Fruit fly (Drosophila melanogaster) whole organism, embryonic: ENCODE results near the gene Gr98c.

Experiments
- Aef1 ChIP-seq: fragments of 200-800 bp; sonication (Bioruptor generic); IDR thresholded peaks from 3 replicates; pipeline ENCODE4 v1.3.6; 2022; ENCODE audit warnings: missing biosample characterization, missing genetic modification characterization
- Bdp1 ChIP-seq: fragments of 200-800 bp; sonication (Bioruptor generic); optimal IDR thresholded peaks from 3 replicates; lab custom pipeline; 2016; ENCODE audit warnings: missing biosample characterization, missing genetic modification characterization
- CG10267 ChIP-seq: fragments of 200-800 bp; sonication (Bioruptor generic); optimal IDR thresholded peaks from 2 replicates; lab custom pipeline; 2018; ENCODE audit warnings: missing biosample characterization, mild to moderate bottlenecking, missing genetic modification characterization, moderate library complexity
- CG12391 ChIP-seq: fragments of 200-800 bp; sonication (Bioruptor generic); optimal IDR thresholded peaks from 3 replicates; lab custom pipeline; 2018; ENCODE audit warnings: missing biosample characterization, mild to moderate bottlenecking, missing genetic modification characterization, moderate library complexity
- CG12659 ChIP-seq: fragments of 200-800 bp; sonication (Bioruptor generic); optimal IDR thresholded peaks from 3 replicates; lab custom pipeline; 2017; ENCODE audit warnings: mild to moderate bottlenecking, missing biosample characterization, missing genetic modification reagents, missing genetic modification characterization
- CG15073 ChIP-seq: fragments of 200-800 bp; sonication (Bioruptor generic); optimal IDR thresholded peaks from 2 replicates; lab custom pipeline; 2016; ENCODE audit warnings: missing biosample characterization, missing genetic modification characterization
- CG17186 ChIP-seq: fragments of 200-800 bp; sonication (Bioruptor generic); optimal IDR thresholded peaks from 3 replicates; lab custom pipeline; 2017; ENCODE audit warnings: missing biosample characterization, missing genetic modification reagents, missing genetic modification characterization
- CG17385 ChIP-seq: fragments of 200-800 bp; sonication (Bioruptor generic); optimal IDR thresholded peaks from 3 replicates; lab custom pipeline; 2018; ENCODE audit warnings: missing biosample characterization, mild to moderate bottlenecking, missing genetic modification characterization
- CG2202 ChIP-seq: fragments of 200-800 bp; sonication (Bioruptor generic); optimal IDR thresholded peaks from 2 replicates; lab custom pipeline; 2018; ENCODE audit warnings: missing biosample characterization, mild to moderate bottlenecking, missing genetic modification characterization
- CG30431 ChIP-seq: fragments of 200-800 bp; sonication (Bioruptor generic); optimal IDR thresholded peaks from 2 replicates; lab custom pipeline; 2017; ENCODE audit warnings: missing biosample characterization, missing genetic modification characterization
- CG3281 ChIP-seq: fragments of 200-800 bp; sonication (Bioruptor generic); optimal IDR thresholded peaks from 3 replicates; lab custom pipeline; 2017; ENCODE audit warnings: missing biosample characterization, mild to moderate bottlenecking, missing genetic modification characterization
- CG34376 ChIP-seq: fragments of 200-800 bp; sonication (Bioruptor generic); optimal IDR thresholded peaks from 2 replicates; lab custom pipeline; 2018; ENCODE audit warnings: missing biosample characterization, mild to moderate bottlenecking, missing genetic modification characterization
- CG34422 ChIP-seq: fragments of 200-800 bp; sonication (Bioruptor generic); IDR thresholded peaks from 3 replicates; pipeline ENCODE4 v1.3.6; 2022; ENCODE audit warnings: missing biosample characterization, missing genetic modification characterization
- CG3838 ChIP-seq: fragments of 200-800 bp; sonication (Bioruptor generic); optimal IDR thresholded peaks from 3 replicates; lab custom pipeline; 2016; ENCODE audit warnings: missing biosample characterization, missing genetic modification characterization
- CG4328 ChIP-seq: fragments of 200-800 bp; sonication (Bioruptor generic); optimal IDR thresholded peaks from 3 replicates; lab custom pipeline; 2017; ENCODE audit warnings: missing biosample characterization, missing genetic modification reagents, missing genetic modification characterization
- CG4617 ChIP-seq: fragments of 200-800 bp; sonication (Bioruptor generic); optimal IDR thresholded peaks from 3 replicates; lab custom pipeline; 2016; ENCODE audit warnings: missing biosample characterization, missing genetic modification characterization, borderline replicate concordance
- CG6854 ChIP-seq: fragments of 200-800 bp; sonication (Bioruptor generic); optimal IDR thresholded peaks from 3 replicates; lab custom pipeline; 2017; ENCODE audit warnings: missing biosample characterization, mild to moderate bottlenecking, missing genetic modification characterization
- CTCF ChIP-seq: fragments of 200-800 bp; sonication (Bioruptor generic); optimal IDR thresholded peaks from 2 replicates; lab custom pipeline; 2017; ENCODE audit warnings: missing biosample characterization, mild to moderate bottlenecking, missing genetic modification characterization, moderate library complexity
- D19A ChIP-seq: fragments of 200-800 bp; optimal IDR thresholded peaks from 3 replicates; lab custom pipeline; 2019; ENCODE audit warnings: missing biosample characterization, mild to moderate bottlenecking, missing genetic modification characterization, moderate library complexity
- Dp ChIP-seq: fragments of 200-800 bp; sonication (Bioruptor generic); optimal IDR thresholded peaks from 2 replicates; lab custom pipeline; 2018; ENCODE audit warnings: missing biosample characterization, mild to moderate bottlenecking, missing genetic modification characterization, moderate library complexity
- E2f2 ChIP-seq: fragments of 200-800 bp; sonication (Bioruptor generic); IDR thresholded peaks from 2 replicates; pipeline ENCODE4 v1.3.6; 2022; ENCODE audit warnings: missing biosample characterization, missing genetic modification characterization
- Ets65A ChIP-seq: fragments of 200-800 bp; sonication (Bioruptor generic); peaks from one replicate; lab custom pipeline; 2016; ENCODE audit warnings: missing biosample characterization, missing genetic modification characterization
- Ets97D ChIP-seq: fragments of 200-800 bp; sonication (Bioruptor generic); optimal IDR thresholded peaks from 3 replicates; lab custom pipeline; 2016; ENCODE audit warnings: missing biosample characterization, missing genetic modification characterization
- Gsc ChIP-seq: fragments of 200-800 bp; sonication (Bioruptor generic); IDR thresholded peaks from 2 replicates; pipeline ENCODE4 v1.3.6; 2022; ENCODE audit warnings: missing biosample characterization, missing genetic modification characterization
- Hey ChIP-seq: fragments of 200-800 bp; sonication (Bioruptor generic); optimal IDR thresholded peaks from 3 replicates; lab custom pipeline; 2018; ENCODE audit warnings: missing biosample characterization, mild to moderate bottlenecking, missing genetic modification characterization
- Hr78 ChIP-seq, 2 experiments: fragments of 200-800 bp in 1 of 2; fragments of >200 bp in 1 of 2; sonication (Bioruptor generic) in 1 of 2; optimal IDR thresholded peaks; 2 replicates each; lab custom pipeline; 2017 to 2019; ENCODE audit warnings: missing biosample characterization in 2 of 2, missing genetic modification characterization in 2 of 2, mild to moderate bottlenecking in 1 of 2, moderate library complexity in 1 of 2
- Lhr ChIP-seq: fragments of 200-800 bp; sonication (Bioruptor generic); optimal IDR thresholded peaks from 3 replicates; lab custom pipeline; 2017; ENCODE audit warnings: mild to moderate bottlenecking, missing biosample characterization, missing genetic modification reagents, missing genetic modification characterization
- MESR4 ChIP-seq: fragments of 200-800 bp; sonication (Bioruptor generic); optimal IDR thresholded peaks from 2 replicates; lab custom pipeline; 2018; ENCODE audit warnings: missing biosample characterization, mild to moderate bottlenecking, missing genetic modification characterization, moderate library complexity
- Myb ChIP-seq: fragments of 200-800 bp; sonication (Bioruptor generic); optimal IDR thresholded peaks from 2 replicates; lab custom pipeline; 2016; ENCODE audit warnings: missing biosample characterization, missing genetic modification characterization
- NC2β ChIP-seq: fragments of 200-800 bp; sonication (Bioruptor generic); optimal IDR thresholded peaks from 2 replicates; lab custom pipeline; 2016; ENCODE audit warnings: missing biosample characterization, missing genetic modification characterization
- Ssrp ChIP-seq: fragments of 200-800 bp; sonication (Bioruptor generic); optimal IDR thresholded peaks from 2 replicates; lab custom pipeline; 2018; ENCODE audit warnings: missing biosample characterization, mild to moderate bottlenecking, missing genetic modification characterization, moderate library complexity
- amos ChIP-seq: fragments of 200-800 bp; sonication (Bioruptor generic); IDR thresholded peaks from 2 replicates; pipeline ENCODE4 v1.3.6; 2022; ENCODE audit warnings: missing biosample characterization, missing genetic modification characterization; ENCODE audit not compliant: partially characterized antibody
- bsh ChIP-seq, 2 experiments: fragments of 200-800 bp; sonication (Bioruptor generic); optimal IDR thresholded peaks; 2 replicates each; lab custom pipeline; 2017 to 2018; ENCODE audit warnings: mild to moderate bottlenecking in 2 of 2, missing biosample characterization in 2 of 2, missing genetic modification characterization in 2 of 2, moderate library complexity in 1 of 2
- chinmo ChIP-seq: fragments of 200-800 bp; sonication (Bioruptor generic); IDR thresholded peaks from 4 replicates; pipeline ENCODE4 v1.3.6; 2022; ENCODE audit warnings: missing biosample characterization, missing genetic modification characterization; ENCODE audit not compliant: partially characterized antibody
- disco-r ChIP-seq: fragments of 200-800 bp; sonication (Bioruptor generic); optimal IDR thresholded peaks from 2 replicates; lab custom pipeline; 2016; ENCODE audit warnings: missing biosample characterization, missing genetic modification characterization
- dysf ChIP-seq: fragments of 200-800 bp; sonication (Bioruptor generic); IDR thresholded peaks from 3 replicates; pipeline ENCODE4 v1.3.6; 2022; ENCODE audit warnings: missing biosample characterization, missing genetic modification characterization
- ftz-f1 ChIP-seq: fragments of 200-800 bp; sonication (Bioruptor generic); optimal IDR thresholded peaks from 2 replicates; lab custom pipeline; 2016; ENCODE audit warnings: missing biosample characterization, missing genetic modification characterization
- gfzf ChIP-seq: fragments of 200-800 bp; sonication (Bioruptor generic); optimal IDR thresholded peaks from 2 replicates; lab custom pipeline; 2016; ENCODE audit warnings: missing biosample characterization, mild to moderate bottlenecking, missing genetic modification characterization, moderate library complexity
- gro ChIP-seq: fragments of 200-800 bp; sonication (Bioruptor generic); optimal IDR thresholded peaks from 2 replicates; lab custom pipeline; 2016; ENCODE audit warnings: missing biosample characterization, missing genetic modification characterization
- insv ChIP-seq, 2 experiments: fragments of 200-800 bp; sonication (Bioruptor generic); optimal IDR thresholded peaks; 3 replicates each; lab custom pipeline; 2016 to 2018; ENCODE audit warnings: missing biosample characterization in 2 of 2, missing genetic modification characterization in 2 of 2
- klu ChIP-seq: fragments of 200-800 bp; sonication (Bioruptor generic); IDR thresholded peaks from 2 replicates; pipeline ENCODE4 v1.3.6; 2022; ENCODE audit warnings: missing biosample characterization, missing genetic modification characterization
- knrl ChIP-seq: fragments of 200-800 bp; sonication (Bioruptor generic); IDR thresholded peaks from 3 replicates; pipeline ENCODE4 v1.3.6; 2022; ENCODE audit warnings: missing biosample characterization, missing genetic modification characterization; ENCODE audit not compliant: partially characterized antibody
- nom ChIP-seq: fragments of 200-800 bp; sonication (Bioruptor generic); optimal IDR thresholded peaks from 2 replicates; lab custom pipeline; 2017; ENCODE audit warnings: missing biosample characterization, missing genetic modification characterization, mild to moderate bottlenecking, moderate library complexity, missing genetic modification reagents
- pita ChIP-seq: fragments of 200-800 bp; sonication (Bioruptor generic); optimal IDR thresholded peaks from 2 replicates; lab custom pipeline; 2017; ENCODE audit warnings: missing biosample characterization, mild to moderate bottlenecking, missing genetic modification characterization
- pzg ChIP-seq: fragments of 200-800 bp; sonication (Bioruptor generic); optimal IDR thresholded peaks from 3 replicates; lab custom pipeline; 2018; ENCODE audit warnings: missing biosample characterization, mild to moderate bottlenecking, missing genetic modification characterization, moderate library complexity
- shn ChIP-seq: fragments of 200-800 bp; sonication (Bioruptor generic); optimal IDR thresholded peaks from 3 replicates; lab custom pipeline; 2016; ENCODE audit warnings: missing biosample characterization, missing genetic modification characterization
- trem ChIP-seq: fragments of 200-800 bp; optimal IDR thresholded peaks from 3 replicates; lab custom pipeline; 2019; ENCODE audit warnings: missing biosample characterization, mild to moderate bottlenecking, missing genetic modification characterization, moderate library complexity
- vvl ChIP-seq: fragments of 200-800 bp; sonication (Bioruptor generic); IDR thresholded peaks from 2 replicates; pipeline ENCODE4 v1.3.6; 2022; ENCODE audit warnings: missing biosample characterization, missing genetic modification characterization
- zen ChIP-seq: fragments of 200-800 bp; sonication (Bioruptor generic); optimal IDR thresholded peaks from 3 replicates; lab custom pipeline; 2018; ENCODE audit warnings: missing biosample characterization, mild to moderate bottlenecking, missing genetic modification characterization, moderate library complexity

Gene Gr98c

DNA sequence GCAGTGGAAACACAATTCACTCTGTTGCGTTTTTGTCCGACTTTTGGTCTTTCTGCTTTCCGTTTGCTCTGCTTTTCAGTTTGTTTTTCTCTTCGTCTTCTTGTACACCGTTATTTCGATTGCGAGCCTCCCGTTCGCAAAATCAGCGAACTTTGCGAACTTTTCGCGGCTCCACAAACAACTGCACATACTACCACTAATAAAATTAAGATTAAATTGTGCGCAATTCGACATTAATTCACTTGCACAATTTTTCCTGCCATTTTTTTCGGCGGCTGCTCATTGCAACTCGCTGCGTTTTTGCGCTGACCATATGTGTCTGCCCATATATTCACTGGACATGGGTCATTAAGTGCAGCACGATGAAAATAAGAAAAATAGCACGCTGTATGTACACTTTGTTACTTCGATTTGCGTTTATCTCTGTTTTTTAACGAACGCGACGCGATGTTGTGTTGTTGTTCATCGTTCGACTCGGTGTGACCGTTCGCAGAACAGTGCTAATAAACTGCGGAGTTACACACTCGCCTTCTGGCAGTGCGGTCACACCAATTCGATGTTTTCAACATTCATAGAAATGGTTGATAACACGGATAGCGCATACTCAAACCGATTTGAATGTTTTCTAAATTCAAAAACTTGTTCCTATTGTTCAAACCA lies 14.5 kb downstream of the Gr98c start, which contains the start of gene Klp98A:
Klp98A (minus strand) TSS at position 486 of the 660 bp plus-strand sequence.
- TF ChIP-seq E2f2 (GFP tag; lab: Robert Waterston, UW) (peak; percentile 63), CG2202 (tag; lab: Kevin White, UChicago) (no peak), D19A (tag; lab: Kevin White, UChicago) (no peak), CG12391 (tag; lab: Kevin White, UChicago) (peak; percentile 9), Dp (GFP tag; lab: Kevin White, UChicago) (peak; percentile 58), shn (GFP tag; lab: Kevin White, UChicago) (no peak), Myb (peak; percentile 66), CG15073 (GFP tag; lab: Kevin White, UChicago) (no peak), CG17186 (GFP tag; lab: Kevin White, UChicago) (peak; percentile 41), vvl (GFP tag; lab: Robert Waterston, UW) (peak; percentile 17; the same call in 1 of the 2 replicates), bsh (GFP tag; optimal IDR thresholded peaks at IDR 0.05; lab: Kevin White, UChicago) (peak in 1 of 2 experiments; percentile 15), insv (GFP tag; optimal IDR thresholded peaks at IDR 0.05; lab: Kevin White, UChicago) (peak in 1 of 2 experiments; percentile 29), Ets65A (GFP tag; lab: Kevin White, UChicago) (peak; percentile 81), gro (GFP tag; lab: Kevin White, UChicago) (peak; percentile 50), amos (GFP tag; lab: Robert Waterston, UW) (peak; percentile 51; the same call in 1 of the 2 replicates), Ssrp (tag; lab: Kevin White, UChicago) (no peak), CG30431 (GFP tag; lab: Kevin White, UChicago) (no peak), gfzf (GFP tag; lab: Kevin White, UChicago) (peak; percentile 99), pita (GFP tag; lab: Kevin White, UChicago) (peak; percentile 84), klu (no peak), CG12659 (peak; percentile 73), CG4617 (peak; percentile 73), CG34376 (peak; percentile 25), chinmo (GFP tag; lab: Robert Waterston, UW) (0 out of 4 replicates have a peak, but pooled peaks have one; percentile 63), CG34422 (peak; percentile 8; the same call in 1 of the 3 replicates), Hr78 (GFP tag; optimal IDR thresholded peaks at IDR 0.05; lab: Kevin White, UChicago) (no peak), zen (tag; lab: Kevin White, UChicago) (peak; percentile 54), Gsc (GFP tag; lab: Robert Waterston, UW) (no peak), Hey (no peak), CTCF (GFP tag; lab: Kevin White, UChicago) (peak; percentile 69), CG10267 (tag; lab: Kevin White, UChicago) (peak; percentile 67), CG3838 (peak; percentile 43), disco-r (GFP tag; lab: Kevin White, UChicago) (no peak), ftz-f1 (GFP tag; lab: Kevin White, UChicago) (peak; percentile 6), Aef1 (GFP tag; lab: Robert Waterston, UW) (peak; percentile 59), nom (GFP tag; lab: Kevin White, UChicago) (peak; percentile 36), Bdp1 (GFP tag; lab: Kevin White, UChicago) (no peak), pzg (GFP tag; lab: Kevin White, UChicago) (peak; percentile 95), Lhr (GFP tag; lab: Kevin White, UChicago) (peak; percentile 82), dysf (GFP tag; lab: Robert Waterston, UW) (no peak), CG17385 (GFP tag; lab: Kevin White, UChicago) (peak; percentile 8), CG6854 (GFP tag; lab: Kevin White, UChicago) (no peak), knrl (peak; percentile 36; the same call in 1 of the 3 replicates), trem (tag; lab: Kevin White, UChicago) (peak; percentile 77), CG4328 (GFP tag; lab: Kevin White, UChicago) (no peak), Ets97D (peak; percentile 58), CG3281 (GFP tag; lab: Kevin White, UChicago) (no peak), MESR4 (peak; percentile 65), NC2β (GFP tag; lab: Kevin White, UChicago) (peak; percentile 30)
